Worm (Caenorhabditis elegans): ENCODE results near the gene nhr-95.

- TF ChIP-seq klf-2 (GFP tag; conservative IDR thresholded peaks at IDR 0.05) = no peak
- TF ChIP-seq flt-1 (GFP tag; IDR thresholded peaks at IDR 0.05) = no peak
- no peak for TF ChIP-seq ztf-23 (GFP tag; IDR thresholded peaks at IDR 0.05)
- no peak for TF ChIP-seq ztf-29 (GFP tag; IDR thresholded peaks at IDR 0.05)
- no peak for TF ChIP-seq cog-1 (tag; optimal IDR thresholded peaks at IDR 0.05)
- TF ChIP-seq med-1 (GFP tag; optimal IDR thresholded peaks at IDR 0.05; ENCODE audit: insufficient read depth) = no peak
- TF ChIP-seq T22C8.4 (GFP tag; IDR thresholded peaks at IDR 0.05) = peak; percentile 85
- TF ChIP-seq tab-1 (GFP tag; IDR thresholded peaks at IDR 0.05) = no peak
- TF ChIP-seq ref-1 (GFP tag; conservative IDR thresholded peaks at IDR 0.05) = no peak
These were observed 9.3 kb downstream of the nhr-95 start for ce11 chrV:19073169-19073568.

Data from whole organism, midembryonic.